Worm (Caenorhabditis elegans) whole organism, late embryonic: Measurements from ENCODE around the gene Y22F5A.11.

Experiments used
- ama-1 ChIP-seq: fragments of 150-350 bp; optimal IDR thresholded peaks from 2 replicates; lab custom pipeline; 2014
- ceh-9 ChIP-seq: sonication (generic microtip); optimal IDR thresholded peaks from 2 replicates; lab custom pipeline; 2016; ENCODE audit warnings: mild to moderate bottlenecking, missing genetic modification characterization, inconsistent platforms, missing compliant biosample characterization
- che-1 ChIP-seq: sonication (generic microtip); optimal IDR thresholded peaks from 2 replicates; lab custom pipeline; 2016; ENCODE audit warnings: mild to moderate bottlenecking, missing genetic modification characterization, missing compliant biosample characterization
- elt-2 ChIP-seq: sonication (generic microtip); optimal IDR thresholded peaks from 2 replicates; lab custom pipeline; 2016; ENCODE audit warnings: missing genetic modification reagents, missing genetic modification characterization, missing compliant biosample characterization
- fax-1 ChIP-seq: sonication (generic microtip); optimal IDR thresholded peaks from 2 replicates; lab custom pipeline; 2016; ENCODE audit warnings: missing genotype, missing genetic modification characterization, missing compliant biosample characterization
- madf-2 ChIP-seq: sonication (generic microtip); optimal IDR thresholded peaks from 2 replicates; lab custom pipeline; 2017; ENCODE audit warnings: missing genetic modification characterization, missing compliant biosample characterization
- pha-4 ChIP-seq: fragments of 150-350 bp; optimal IDR thresholded peaks from 2 replicates; lab custom pipeline; 2018; ENCODE audit warnings: missing biosample characterization, missing genetic modification reagents, missing genetic modification characterization
- pqm-1 ChIP-seq: sonication (generic microtip); optimal IDR thresholded peaks from 2 replicates; lab custom pipeline; 2016; ENCODE audit warnings: missing genetic modification characterization, missing compliant biosample characterization
- rnt-1 ChIP-seq: sonication (generic microtip); optimal IDR thresholded peaks from 2 replicates; lab custom pipeline; 2016; ENCODE audit warnings: missing genetic modification characterization, missing compliant biosample characterization
- syd-9 ChIP-seq: sonication (generic microtip); optimal IDR thresholded peaks from 2 replicates; lab custom pipeline; 2016; ENCODE audit warnings: mild to moderate bottlenecking, missing genetic modification characterization, moderate library complexity, missing compliant biosample characterization
- unc-3 ChIP-seq, 2 experiments: fragments of 200-800 bp in 1 of 2; sonication (Bioruptor generic) in 1 of 2; sonication (generic microtip) in 1 of 2; conservative IDR thresholded peaks in 1 of 2; optimal IDR thresholded peaks in 1 of 2; 2 replicates each; pipeline versions ENCODE4 v1.3.6 to Lab custom; 2016 to 2022; ENCODE audit warnings: missing compliant biosample characterization in 2 of 2, missing genetic modification characterization in 2 of 2, missing genetic modification reagents in 1 of 2

DNA sequence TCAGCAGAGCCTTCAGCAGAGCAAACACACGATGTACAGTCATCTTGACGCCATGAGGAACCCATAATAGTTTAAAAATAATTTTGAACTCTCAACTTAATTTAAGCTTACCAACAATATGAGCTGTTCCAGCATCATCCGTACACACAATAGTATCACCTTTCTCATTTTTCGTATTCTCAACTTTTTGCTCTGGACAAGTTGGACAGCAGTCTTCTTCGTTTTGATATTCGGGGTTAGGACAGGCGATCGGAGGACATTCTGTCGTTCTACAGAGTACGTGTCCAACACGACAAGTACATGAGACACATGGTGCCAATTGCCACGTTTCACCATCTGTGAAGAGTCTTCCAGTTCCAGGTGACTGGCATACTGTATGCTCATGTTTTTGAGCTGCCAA lies 48.1 kb upstream of the Y22F5A.11 start:
- TF ChIP-seq pha-4 (no peak), ceh-9 (tag; lab: Kevin White, UChicago) (no peak), che-1 (tag; lab: Kevin White, UChicago) (no peak), ama-1 (lab: Kevin White, UChicago) (no peak), madf-2 (tag; lab: Kevin White, UChicago) (no peak), pqm-1 (no peak), elt-2 (tag; lab: Kevin White, UChicago) (no peak), rnt-1 (no peak), fax-1 (tag; lab: Kevin White, UChicago) (no peak), syd-9 (tag; lab: Kevin White, UChicago) (no peak), unc-3 (GFP tag; conservative IDR thresholded peaks at IDR 0.05; lab: Robert Waterston, UW) (no peak), unc-3 (tag; optimal IDR thresholded peaks at IDR 0.05; lab: Kevin White, UChicago) (no peak)
